Worm (Caenorhabditis elegans) whole organism, late embryonic: ENCODE measurements around the gene Y54F10BM.23.
A peak's percentile ranks its signal among the peaks of the same experiment; 100 is the strongest.

ENCODE experiments used
- C08G9.2 ChIP-seq: sonication (generic microtip); optimal IDR thresholded peaks from 2 replicates; lab custom pipeline; 2016; ENCODE audit warnings: mild to moderate bottlenecking, missing genetic modification characterization, moderate library complexity, missing compliant biosample characterization
- ama-1 ChIP-seq: fragments of 150-350 bp; optimal IDR thresholded peaks from 2 replicates; lab custom pipeline; 2014
- dmd-4 ChIP-seq: sonication (generic microtip); optimal IDR thresholded peaks from 2 replicates; lab custom pipeline; 2016; ENCODE audit warnings: borderline replicate concordance, missing genetic modification characterization, missing compliant biosample characterization
- elt-2 ChIP-seq: sonication (generic microtip); optimal IDR thresholded peaks from 2 replicates; lab custom pipeline; 2016; ENCODE audit warnings: missing genetic modification reagents, missing genetic modification characterization, missing compliant biosample characterization
- hlh-8 ChIP-seq: sonication (generic microtip); optimal IDR thresholded peaks from 2 replicates; lab custom pipeline; 2016; ENCODE audit warnings: missing genotype, missing genetic modification characterization, missing compliant biosample characterization
- nfya-1 ChIP-seq: sonication (generic microtip); optimal IDR thresholded peaks from 2 replicates; lab custom pipeline; 2017; ENCODE audit warnings: missing genetic modification characterization, mild to moderate bottlenecking, missing compliant biosample characterization, antibody characterized with exemption, moderate library complexity
- pag-3 ChIP-seq: sonication (generic microtip); optimal IDR thresholded peaks from 2 replicates; lab custom pipeline; 2016; ENCODE audit warnings: missing compliant biosample characterization, missing genetic modification characterization, borderline replicate concordance
- pha-4 ChIP-seq: fragments of 150-350 bp; optimal IDR thresholded peaks from 2 replicates; lab custom pipeline; 2018; ENCODE audit warnings: missing biosample characterization, missing genetic modification reagents, missing genetic modification characterization
- pqm-1 ChIP-seq: sonication (generic microtip); optimal IDR thresholded peaks from 2 replicates; lab custom pipeline; 2016; ENCODE audit warnings: missing genetic modification characterization, missing compliant biosample characterization
- rnt-1 ChIP-seq: sonication (generic microtip); optimal IDR thresholded peaks from 2 replicates; lab custom pipeline; 2016; ENCODE audit warnings: missing genetic modification characterization, missing compliant biosample characterization
- unc-55 ChIP-seq: sonication (generic microtip); optimal IDR thresholded peaks from 2 replicates; lab custom pipeline; 2017; ENCODE audit warnings: missing biosample characterization, missing genetic modification reagents, missing genetic modification characterization
- unc-86 ChIP-seq: sonication (generic microtip); optimal IDR thresholded peaks from 2 replicates; lab custom pipeline; 2016; ENCODE audit warnings: missing genetic modification characterization, missing compliant biosample characterization
- zip-5 ChIP-seq: sonication (generic microtip); optimal IDR thresholded peaks from 2 replicates; lab custom pipeline; 2016; ENCODE audit warnings: missing genetic modification characterization, missing compliant biosample characterization

ce11 chrIII:2239587-2240144, 39.7 kb downstream of the Y54F10BM.23 start, which contains the start of gene C39B5.10:
- TF ChIP-seq pag-3 (tag; lab: Kevin White, UChicago) (no peak), unc-55 (GFP tag; lab: Kevin White, UChicago) (no peak), ama-1 (lab: Kevin White, UChicago) (no peak), nfya-1 (tag; lab: Kevin White, UChicago) (no peak), elt-2 (peak; percentile 13), rnt-1 (no peak), hlh-8 (tag; lab: Kevin White, UChicago) (no peak), pqm-1 (tag; lab: Kevin White, UChicago) (no peak), unc-86 (tag; lab: Kevin White, UChicago) (no peak), C08G9.2 (tag; lab: Kevin White, UChicago) (no peak), zip-5 (tag; lab: Kevin White, UChicago) (no peak), dmd-4 (tag; lab: Kevin White, UChicago) (no peak), pha-4 (tag; lab: Kevin White, UChicago) (no peak)
